Fruit fly (Drosophila melanogaster) whole organism, wandering third instar larva: ENCODE results near the gene orb.

Experiments used
- Abd-B ChIP-seq: fragments of >200 bp; optimal IDR thresholded peaks from 2 replicates; lab custom pipeline; 2017; ENCODE audit warnings: missing biosample characterization, missing genetic modification characterization
- CG32264 ChIP-seq: fragments of 200-800 bp; sonication (Bioruptor generic); optimal IDR thresholded peaks from 2 replicates; lab custom pipeline; 2016; ENCODE audit warnings: missing biosample characterization, missing genetic modification characterization
- CG9705 ChIP-seq: fragments of 200-800 bp; sonication (Bioruptor generic); optimal IDR thresholded peaks from 2 replicates; lab custom pipeline; 2018; ENCODE audit warnings: missing biosample characterization, mild to moderate bottlenecking, missing genetic modification characterization
- CrebA ChIP-seq: fragments of 200-800 bp; sonication (Bioruptor generic); optimal IDR thresholded peaks from 2 replicates; lab custom pipeline; 2016; ENCODE audit warnings: missing biosample characterization, mild to moderate bottlenecking, missing genetic modification characterization, borderline replicate concordance
- Dfd ChIP-seq: fragments of >200 bp; optimal IDR thresholded peaks from 2 replicates; lab custom pipeline; 2017; ENCODE audit warnings: missing biosample characterization, missing genetic modification characterization
- Dif ChIP-seq: fragments of 200-275, 200-300 bp; sonication (Bioruptor generic); optimal IDR thresholded peaks from 2 replicates; lab custom pipeline; 2018; ENCODE audit warnings: missing biosample characterization, missing genetic modification characterization; ENCODE audit not compliant: partially characterized antibody
- GATAd ChIP-seq: sonication (Bioruptor generic); optimal IDR thresholded peaks from 2 replicates; lab custom pipeline; 2016; ENCODE audit warnings: missing biosample characterization, missing genetic modification characterization
- HLH106 ChIP-seq: fragments of 200-800 bp; optimal IDR thresholded peaks from 3 replicates; lab custom pipeline; 2019; ENCODE audit warnings: missing biosample characterization, mild to moderate bottlenecking, missing genetic modification characterization, moderate library complexity
- Hnf4 ChIP-seq: fragments of 200-800 bp; sonication (Bioruptor generic); optimal IDR thresholded peaks from 2 replicates; lab custom pipeline; 2016; ENCODE audit warnings: missing biosample characterization, mild to moderate bottlenecking, missing genetic modification characterization
- Hr78 ChIP-seq: fragments of >200 bp; optimal IDR thresholded peaks from 2 replicates; lab custom pipeline; 2017; ENCODE audit warnings: missing biosample characterization, missing genetic modification characterization
- Hr83 ChIP-seq: fragments of 200-300 bp; sonication (Bioruptor generic); optimal IDR thresholded peaks from 2 replicates; lab custom pipeline; 2016; ENCODE audit warnings: missing biosample characterization, mild to moderate bottlenecking, missing genetic modification characterization, moderate library complexity; ENCODE audit not compliant: poor library complexity, severe bottlenecking
- Jra ChIP-seq: sonication (Bioruptor generic); optimal IDR thresholded peaks from 2 replicates; lab custom pipeline; 2016; ENCODE audit warnings: missing biosample characterization, missing genetic modification characterization
- Mio ChIP-seq: sonication (Bioruptor generic); optimal IDR thresholded peaks from 2 replicates; lab custom pipeline; 2016; ENCODE audit warnings: missing biosample characterization, missing genetic modification characterization
- Myc ChIP-seq: fragments of >200 bp; optimal IDR thresholded peaks from 2 replicates; lab custom pipeline; 2017
- N ChIP-seq: fragments of >200 bp; optimal IDR thresholded peaks from 2 replicates; lab custom pipeline; 2018; ENCODE audit warnings: missing biosample characterization, missing external identifiers, missing genetic modification characterization
- OdsH ChIP-seq: fragments of 200-800 bp; sonication (Bioruptor generic); optimal IDR thresholded peaks from 2 replicates; lab custom pipeline; 2016; ENCODE audit warnings: missing biosample characterization, mild to moderate bottlenecking, missing genetic modification characterization
- Rel ChIP-seq, 2 experiments: fragments of 200-800 bp; sonication (Bioruptor generic) in 1 of 2; optimal IDR thresholded peaks; 2 replicates in 1 of 2; 3 replicates in 1 of 2; lab custom pipeline; 2016 to 2019; ENCODE audit warnings: mild to moderate bottlenecking in 2 of 2, missing biosample characterization in 2 of 2, missing genetic modification characterization in 2 of 2, moderate library complexity in 1 of 2
- Sp1 ChIP-seq: fragments of 200-800 bp; sonication (Bioruptor generic); optimal IDR thresholded peaks from 3 replicates; lab custom pipeline; 2019; ENCODE audit warnings: missing biosample characterization, mild to moderate bottlenecking, missing genetic modification characterization, moderate library complexity
- Vsx2 ChIP-seq: fragments of 200-300, 225-300 bp; sonication (Bioruptor generic); optimal IDR thresholded peaks from 2 replicates; lab custom pipeline; 2018; ENCODE audit warnings: missing biosample characterization, missing genetic modification characterization; ENCODE audit not compliant: partially characterized antibody
- br ChIP-seq: fragments of 200-800 bp; sonication (Bioruptor generic); optimal IDR thresholded peaks from 2 replicates; lab custom pipeline; 2016; ENCODE audit warnings: missing biosample characterization, missing genetic modification characterization
- dl ChIP-seq, 2 experiments: fragments of 175-275, 200-275 bp in 1 of 2; fragments of 200-275 bp in 1 of 2; sonication (Bioruptor generic); optimal IDR thresholded peaks; lab custom pipeline; 2018; ENCODE audit warnings: mild to moderate bottlenecking in 2 of 2, missing biosample characterization in 2 of 2, missing genetic modification characterization in 2 of 2, moderate library complexity in 2 of 2; ENCODE audit not compliant: partially characterized antibody in 2 of 2, insufficient read depth in 1 of 2
- dmrt93B ChIP-seq: fragments of 200-800 bp; sonication (Bioruptor generic); optimal IDR thresholded peaks from 2 replicates; lab custom pipeline; 2018; ENCODE audit warnings: missing biosample characterization, mild to moderate bottlenecking, missing genetic modification characterization
- dsf ChIP-seq: sonication (Bioruptor generic); optimal IDR thresholded peaks from 2 replicates; lab custom pipeline; 2016; ENCODE audit warnings: missing biosample characterization, missing genetic modification characterization, borderline replicate concordance
- ey ChIP-seq: fragments of 200-800 bp; sonication (Bioruptor generic); optimal IDR thresholded peaks from 2 replicates; lab custom pipeline; 2016; ENCODE audit warnings: missing biosample characterization, missing genetic modification characterization
- foxo ChIP-seq, 2 experiments: fragments of 200-800 bp; sonication (Bioruptor generic); optimal IDR thresholded peaks; 2 replicates in 1 of 2; 3 replicates in 1 of 2; lab custom pipeline; 2016 to 2017; ENCODE audit warnings: missing biosample characterization in 2 of 2, missing genetic modification characterization in 2 of 2
- fru ChIP-seq: fragments of 200-800 bp; sonication (Bioruptor generic); optimal IDR thresholded peaks from 3 replicates; lab custom pipeline; 2016; ENCODE audit warnings: missing biosample characterization, mild to moderate bottlenecking, missing genetic modification characterization
- h ChIP-seq: fragments of 200-800 bp; sonication (Bioruptor generic); optimal IDR thresholded peaks from 3 replicates; lab custom pipeline; 2016; ENCODE audit warnings: missing biosample characterization, mild to moderate bottlenecking, missing genetic modification characterization
- jim ChIP-seq: fragments of 175-275, 200-325 bp; sonication (Bioruptor generic); optimal IDR thresholded peaks from 2 replicates; lab custom pipeline; 2016; ENCODE audit warnings: missing biosample characterization, mild to moderate bottlenecking, missing genetic modification characterization
- lola ChIP-seq: fragments of >200 bp; optimal IDR thresholded peaks from 2 replicates; lab custom pipeline; 2017; ENCODE audit warnings: missing biosample characterization, missing genetic modification characterization
- pan ChIP-seq: fragments of >200 bp; optimal IDR thresholded peaks from 2 replicates; lab custom pipeline; 2017
- psq ChIP-seq: fragments of 200-800 bp; sonication (Bioruptor generic); optimal IDR thresholded peaks from 3 replicates; lab custom pipeline; 2017; ENCODE audit warnings: missing biosample characterization, mild to moderate bottlenecking, missing genetic modification characterization, moderate library complexity
- rgr ChIP-seq: fragments of 200-800 bp; sonication (Bioruptor generic); optimal IDR thresholded peaks from 3 replicates; lab custom pipeline; 2016; ENCODE audit warnings: missing biosample characterization, mild to moderate bottlenecking, missing genetic modification characterization
- sage ChIP-seq: fragments of 200-800 bp; sonication (Bioruptor generic); optimal IDR thresholded peaks from 2 replicates; lab custom pipeline; 2016; ENCODE audit warnings: missing biosample characterization, mild to moderate bottlenecking, missing genetic modification characterization
- sv ChIP-seq: fragments of 200-800 bp; sonication (Bioruptor generic); optimal IDR thresholded peaks from 3 replicates; lab custom pipeline; 2016; ENCODE audit warnings: missing biosample characterization, missing genetic modification characterization
- tai ChIP-seq: sonication (Bioruptor generic); optimal IDR thresholded peaks from 2 replicates; lab custom pipeline; 2016; ENCODE audit warnings: missing biosample characterization, missing genetic modification characterization
- usp ChIP-seq: fragments of >200 bp; optimal IDR thresholded peaks from 2 replicates; lab custom pipeline; 2017; ENCODE audit warnings: missing biosample characterization, missing genetic modification characterization
- woc ChIP-seq: sonication (Bioruptor generic); optimal IDR thresholded peaks from 2 replicates; lab custom pipeline; 2016; ENCODE audit warnings: missing biosample characterization, mild to moderate bottlenecking, missing genetic modification characterization

The orb gene

dm6 chr3R:23239934-23240632 lies 40.6 kb downstream of the orb start:
- peak; percentile 3 for TF ChIP-seq ey (GFP tag; lab: Kevin White, UChicago)
- no peak for TF ChIP-seq br (GFP tag; lab: Kevin White, UChicago)
- no peak for TF ChIP-seq psq (GFP tag; lab: Kevin White, UChicago)
- TF ChIP-seq h (GFP tag; lab: Kevin White, UChicago), result peak; percentile 39
- peak; percentile 35 for TF ChIP-seq Sp1 (GFP tag; lab: Kevin White, UChicago)
- TF ChIP-seq foxo (GFP tag; optimal IDR thresholded peaks at IDR 0.05; lab: Kevin White, UChicago), result peak in 1 of 2 experiments; percentile 36
- peak; percentile 53 for TF ChIP-seq Vsx2 (GFP tag; lab: Kevin White, UChicago)
- peak; percentile 23 for TF ChIP-seq woc (GFP tag; lab: Kevin White, UChicago)
- TF ChIP-seq HLH106 (tag; lab: Kevin White, UChicago), result peak; percentile 40

dm6 chr3R:23239051-23239450 lies 41.6 kb downstream of the orb start:
- TF ChIP-seq Dif (GFP tag; lab: Kevin White, UChicago) (peak; percentile 24), GATAd (GFP tag; lab: Kevin White, UChicago) (no peak), pan (lab: Kevin White, UChicago) (no peak), psq (GFP tag; lab: Kevin White, UChicago) (no peak), rgr (GFP tag; lab: Kevin White, UChicago) (no peak)

DNA sequence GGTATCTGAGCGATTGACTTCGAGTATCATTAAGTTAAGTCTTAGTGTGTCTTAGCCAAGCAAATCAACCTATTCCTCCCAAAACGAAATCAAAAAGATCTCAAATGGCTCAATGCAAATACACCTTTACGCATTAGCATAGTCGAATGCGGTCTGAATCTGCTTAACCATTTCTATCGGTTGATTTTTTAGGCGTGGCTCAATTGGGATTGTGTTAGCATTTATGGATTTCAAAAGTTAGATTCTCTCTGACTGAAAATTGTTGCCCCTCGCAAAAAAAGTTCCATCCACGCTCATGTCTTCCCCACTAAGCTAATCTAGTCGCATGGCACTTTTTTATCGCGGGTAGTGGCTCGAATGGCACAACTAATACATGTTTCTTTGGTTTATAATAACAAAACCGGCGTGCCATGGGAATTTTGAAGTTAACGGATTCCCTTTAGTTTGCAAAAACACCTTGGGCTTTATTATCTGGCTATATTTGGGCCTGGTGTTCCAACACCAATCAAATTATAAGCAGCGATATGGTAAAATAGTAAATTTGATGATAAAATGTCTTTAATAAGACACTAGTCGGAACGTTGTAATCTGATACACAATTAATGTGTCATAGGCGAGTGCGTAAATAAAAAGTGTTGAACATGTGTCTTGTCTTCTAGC lies 51.9 kb downstream of the orb start:
- no peak for TF ChIP-seq h (GFP tag; lab: Kevin White, UChicago)
- no peak for TF ChIP-seq GATAd (GFP tag; lab: Kevin White, UChicago)
- TF ChIP-seq Abd-B (GFP tag; lab: Kevin White, UChicago), result no peak
- no peak for TF ChIP-seq sv
- no peak for TF ChIP-seq tai (GFP tag; lab: Kevin White, UChicago)
- no peak for TF ChIP-seq foxo (GFP tag; optimal IDR thresholded peaks at IDR 0.05; lab: Kevin White, UChicago)
- no peak for TF ChIP-seq OdsH (GFP tag; lab: Kevin White, UChicago)
- TF ChIP-seq, all 38 proteins: peak for 0

DNA sequence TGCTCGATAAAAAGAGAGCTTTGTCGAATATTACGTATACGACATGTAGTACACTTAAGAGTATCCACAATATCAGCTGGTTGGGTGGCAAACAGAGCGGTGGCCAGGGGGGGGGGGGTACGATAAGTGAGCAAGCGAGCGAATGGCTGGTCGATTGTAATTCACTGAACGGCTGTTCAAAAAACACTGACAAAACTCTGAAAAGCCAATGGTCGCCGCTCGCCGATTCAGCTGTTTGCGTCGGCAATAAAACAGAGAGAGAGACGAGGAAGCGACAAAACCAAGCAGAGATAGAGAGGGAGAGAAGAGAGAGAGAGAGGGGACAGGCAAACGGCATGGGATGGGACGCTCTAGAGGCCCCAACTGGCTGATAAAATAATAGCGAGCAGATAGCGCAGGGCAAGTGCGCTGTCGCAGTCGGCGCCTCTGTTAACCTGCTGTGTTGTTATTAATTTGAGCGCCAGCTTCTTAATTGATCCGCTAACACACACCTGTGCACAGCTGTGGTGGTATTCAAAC lies 54.1 kb downstream of the orb start, which contains the start of gene cnc:
cnc (minus strand) TSS at position 191 of the 519 bp plus-strand sequence.
- TF ChIP-seq Sp1 (GFP tag; lab: Kevin White, UChicago), result peak; percentile 48
- no peak for TF ChIP-seq CG32264 (GFP tag; lab: Kevin White, UChicago)
- no peak for TF ChIP-seq Myc (lab: Kevin White, UChicago)
- TF ChIP-seq dmrt93B (GFP tag; lab: Kevin White, UChicago), result no peak
- no peak for TF ChIP-seq CG9705 (GFP tag; lab: Kevin White, UChicago)
- TF ChIP-seq Abd-B (GFP tag; lab: Kevin White, UChicago), result no peak
- peak; percentile 65 for TF ChIP-seq CrebA (GFP tag; lab: Kevin White, UChicago)
- TF ChIP-seq tai (GFP tag; lab: Kevin White, UChicago), result no peak
- TF ChIP-seq Hr83 (GFP tag; lab: Kevin White, UChicago), result no peak
- TF ChIP-seq jim (GFP tag; lab: Kevin White, UChicago), result no peak
- no peak for TF ChIP-seq Jra (GFP tag; lab: Kevin White, UChicago)
- TF ChIP-seq h (GFP tag; lab: Kevin White, UChicago), result peak; percentile 37
- TF ChIP-seq usp (GFP tag; lab: Kevin White, UChicago), result no peak
- TF ChIP-seq Mio (GFP tag; lab: Kevin White, UChicago), result no peak
- TF ChIP-seq Rel (GFP tag; optimal IDR thresholded peaks at IDR 0.05; lab: Kevin White, UChicago), result no peak
- peak; percentile 74 for TF ChIP-seq Rel (tag; optimal IDR thresholded peaks at IDR 0.05; lab: Kevin White, UChicago)
- peak; percentile 51 to 84 for TF ChIP-seq dl (GFP tag; optimal IDR thresholded peaks at IDR 0.05; lab: Kevin White, UChicago; ENCODE audit: insufficient read depth in 1 of 2, partially characterized antibody in 2 of 2)
- TF ChIP-seq dsf, result no peak
- TF ChIP-seq rgr (GFP tag; lab: Kevin White, UChicago), result peak; percentile 36
- TF ChIP-seq GATAd (GFP tag; lab: Kevin White, UChicago), result no peak
- TF ChIP-seq woc (GFP tag; lab: Kevin White, UChicago), result no peak
- peak; percentile 41 for TF ChIP-seq br (GFP tag; lab: Kevin White, UChicago)
- TF ChIP-seq lola, result no peak
- TF ChIP-seq Hnf4, result no peak
- TF ChIP-seq Dfd (GFP tag; lab: Kevin White, UChicago), result no peak
- TF ChIP-seq fru, result peak; percentile 21
- no peak for TF ChIP-seq Hr78 (GFP tag; lab: Kevin White, UChicago)
- peak; percentile 80 for TF ChIP-seq Dif (GFP tag; lab: Kevin White, UChicago)
- no peak for TF ChIP-seq foxo (GFP tag; optimal IDR thresholded peaks at IDR 0.05; lab: Kevin White, UChicago)
- peak; percentile 29 for TF ChIP-seq psq (GFP tag; lab: Kevin White, UChicago)
- TF ChIP-seq OdsH (GFP tag; lab: Kevin White, UChicago), result peak; percentile 29
- no peak for TF ChIP-seq ey (GFP tag; lab: Kevin White, UChicago)
- TF ChIP-seq sv, result no peak
- no peak for TF ChIP-seq N (GFP tag; lab: Kevin White, UChicago)
- TF ChIP-seq pan (lab: Kevin White, UChicago), result no peak
- TF ChIP-seq sage (GFP tag; lab: Kevin White, UChicago), result no peak
- TF ChIP-seq Vsx2 (GFP tag; lab: Kevin White, UChicago), result peak; percentile 58
